Worm (Caenorhabditis elegans) whole organism, L4 larva: ENCODE measurements around the gene C54D10.4.

Source experiments
- F26F4.8 ChIP-seq: fragments of 200-800 bp; sonication (Bioruptor generic); conservative IDR thresholded peaks from 2 replicates; pipeline ENCODE4 v1.3.6; 2022; ENCODE audit warnings: missing genetic modification characterization, missing compliant biosample characterization
- R02D3.7 ChIP-seq: fragments of 150-350 bp; sonication (generic microtip); optimal IDR thresholded peaks from 3 replicates; lab custom pipeline; 2014; ENCODE audit warnings: missing biosample characterization, missing genetic modification characterization
- T20F7.1 ChIP-seq: fragments of 200-800 bp; sonication (Bioruptor generic); optimal IDR thresholded peaks from 2 replicates; lab custom pipeline; 2018; ENCODE audit warnings: mild to moderate bottlenecking, missing genetic modification characterization, missing compliant biosample characterization
- Y48G9A.11 ChIP-seq: fragments of 200-800 bp; sonication (Bioruptor generic); IDR thresholded peaks from 2 replicates; pipeline ENCODE4 v1.3.6; 2022; ENCODE audit warnings: missing genetic modification reagents, missing genetic modification characterization, missing compliant biosample characterization
- aha-1 ChIP-seq: fragments of 150-350 bp; peaks from one replicate; lab custom pipeline; 2014; ENCODE audit warnings: missing biosample characterization, missing genetic modification characterization
- arid-1 ChIP-seq: fragments of 200-800 bp; sonication (Bioruptor generic); conservative IDR thresholded peaks from 2 replicates; pipeline ENCODE4 v1.3.6; 2022; ENCODE audit warnings: missing genetic modification reagents, missing genetic modification characterization, missing compliant biosample characterization
- attf-4 ChIP-seq: sonication (generic microtip); optimal IDR thresholded peaks from 3 replicates; lab custom pipeline; 2017; ENCODE audit warnings: missing biosample characterization, missing genetic modification characterization
- ceh-44 ChIP-seq: fragments of 200-800 bp; sonication (Bioruptor generic); IDR thresholded peaks from 2 replicates; pipeline ENCODE4 v1.3.6; 2022; ENCODE audit warnings: missing genetic modification reagents, missing genetic modification characterization, missing compliant biosample characterization
- ceh-82 ChIP-seq: sonication (generic microtip); optimal IDR thresholded peaks from 2 replicates; lab custom pipeline; 2017; ENCODE audit warnings: missing biosample characterization, missing genetic modification characterization
- ctbp-1 ChIP-seq: fragments of 200-800 bp; sonication (Bioruptor generic); IDR thresholded peaks from 2 replicates; pipeline ENCODE4 v1.3.6; 2022; ENCODE audit warnings: missing genetic modification reagents, missing genetic modification characterization, missing compliant biosample characterization
- daf-8 ChIP-seq: fragments of 200-800 bp; sonication (Bioruptor generic); IDR thresholded peaks from 2 replicates; pipeline ENCODE4 v1.3.6; 2022; ENCODE audit warnings: missing genetic modification characterization, missing compliant biosample characterization
- dmd-8 ChIP-seq: fragments of 200-800 bp; sonication (Bioruptor generic); IDR thresholded peaks from 2 replicates; pipeline ENCODE4 v1.3.6; 2022; ENCODE audit warnings: missing genetic modification characterization, missing compliant biosample characterization
- dmd-9 ChIP-seq: fragments of 200-800 bp; sonication (Bioruptor generic); IDR thresholded peaks from 2 replicates; pipeline ENCODE4 v1.3.6; 2022; ENCODE audit warnings: missing genetic modification reagents, missing genetic modification characterization, missing compliant biosample characterization
- dpl-1 ChIP-seq: fragments of 150-350 bp; optimal IDR thresholded peaks from 2 replicates; lab custom pipeline; 2014; ENCODE audit warnings: missing biosample characterization, missing genetic modification reagents, missing genetic modification characterization
- duxl-1 ChIP-seq: sonication (generic microtip); optimal IDR thresholded peaks from 2 replicates; lab custom pipeline; 2016; ENCODE audit warnings: mild to moderate bottlenecking, missing genetic modification characterization, moderate library complexity, missing compliant biosample characterization; ENCODE audit not compliant: poor library complexity
- egl-43 ChIP-seq: fragments of 200-800 bp; sonication (Bioruptor generic); IDR thresholded peaks from 2 replicates; pipeline ENCODE4 v1.3.6; 2022; ENCODE audit warnings: missing genetic modification reagents, missing genetic modification characterization, missing compliant biosample characterization
- hif-1 ChIP-seq, 2 experiments: sonication (generic microtip); optimal IDR thresholded peaks; 2 replicates each; lab custom pipeline; 2016 to 2017; ENCODE audit warnings: missing compliant biosample characterization in 2 of 2, missing genetic modification characterization in 2 of 2, missing genetic modification reagents in 2 of 2, missing genotype in 2 of 2, mild to moderate bottlenecking in 1 of 2
- jun-1 ChIP-seq: fragments of 150-350 bp; optimal IDR thresholded peaks from 2 replicates; lab custom pipeline; 2014; ENCODE audit warnings: missing biosample characterization, missing genetic modification reagents, missing genetic modification characterization
- lin-13 ChIP-seq: fragments of 150-350 bp; optimal IDR thresholded peaks from 2 replicates; lab custom pipeline; 2014; ENCODE audit warnings: missing biosample characterization, missing genetic modification reagents, missing genetic modification characterization
- lin-39 ChIP-seq: fragments of 150-350 bp; optimal IDR thresholded peaks from 2 replicates; lab custom pipeline; 2014; ENCODE audit warnings: missing biosample characterization, missing genetic modification reagents, missing genetic modification characterization
- mxl-2 ChIP-seq: fragments of 200-800 bp; sonication (Bioruptor generic); conservative IDR thresholded peaks from 2 replicates; pipeline ENCODE4 v1.3.6; 2022; ENCODE audit warnings: missing genetic modification reagents, missing genetic modification characterization, missing compliant biosample characterization
- nhr-102 ChIP-seq: sonication (generic microtip); optimal IDR thresholded peaks from 2 replicates; lab custom pipeline; 2016; ENCODE audit warnings: mild to moderate bottlenecking, missing genetic modification characterization, moderate library complexity, missing compliant biosample characterization
- nhr-237 ChIP-seq: sonication (generic microtip); optimal IDR thresholded peaks from 2 replicates; lab custom pipeline; 2017; ENCODE audit warnings: missing biosample characterization, missing genetic modification characterization
- nhr-25 ChIP-seq: sonication (generic microtip); optimal IDR thresholded peaks from 2 replicates; lab custom pipeline; 2017; ENCODE audit warnings: missing genetic modification characterization, mild to moderate bottlenecking, missing compliant biosample characterization, antibody characterized with exemption, moderate library complexity, borderline replicate concordance; ENCODE audit not compliant: insufficient read depth
- nhr-42 ChIP-seq: fragments of 200-800 bp; sonication (Bioruptor generic); IDR thresholded peaks from 2 replicates; pipeline ENCODE4 v1.3.6; 2022; ENCODE audit warnings: missing genetic modification characterization, missing compliant biosample characterization
- nhr-6 ChIP-seq: fragments of 150-350 bp; optimal IDR thresholded peaks from 2 replicates; lab custom pipeline; 2014; ENCODE audit warnings: missing biosample characterization, missing genetic modification characterization
- pha-4 ChIP-seq, 2 experiments: fragments of 150-350 bp in 1 of 2; fragments of 200-800 bp in 1 of 2; sonication (Bioruptor generic) in 1 of 2; IDR thresholded peaks in 1 of 2; optimal IDR thresholded peaks in 1 of 2; 2 replicates each; pipeline versions ENCODE4 v1.3.6 to Lab custom; 2014 to 2022; ENCODE audit warnings: missing genetic modification characterization in 2 of 2, missing genetic modification reagents in 2 of 2, missing biosample characterization in 1 of 2, missing compliant biosample characterization in 1 of 2
- rbr-2 ChIP-seq: sonication (generic microtip); optimal IDR thresholded peaks from 2 replicates; lab custom pipeline; 2016; ENCODE audit warnings: missing genotype, missing genetic modification characterization, missing compliant biosample characterization
- saeg-2 ChIP-seq: fragments of 200-800 bp; sonication (Bioruptor generic); IDR thresholded peaks from 2 replicates; pipeline ENCODE4 v1.3.6; 2022; ENCODE audit warnings: missing genetic modification reagents, missing genetic modification characterization, missing compliant biosample characterization
- set-16 ChIP-seq: fragments of 200-800 bp; sonication (Bioruptor generic); IDR thresholded peaks from 2 replicates; pipeline ENCODE4 v1.3.6; 2022; ENCODE audit warnings: missing genetic modification reagents, missing genetic modification characterization, missing compliant biosample characterization
- tra-1 ChIP-seq: fragments of 200-800 bp; sonication (Bioruptor generic); IDR thresholded peaks from 2 replicates; pipeline ENCODE4 v1.3.6; 2022; ENCODE audit warnings: missing genetic modification reagents, missing genetic modification characterization, missing compliant biosample characterization
- unc-130 ChIP-seq: sonication (generic microtip); optimal IDR thresholded peaks from 2 replicates; lab custom pipeline; 2016; ENCODE audit warnings: missing genetic modification reagents, missing genetic modification characterization, missing compliant biosample characterization
- zfp-3 ChIP-seq: fragments of 200-800 bp; sonication (Bioruptor generic); conservative IDR thresholded peaks from 2 replicates; pipeline ENCODE4 v1.3.6; 2022; ENCODE audit warnings: missing genetic modification reagents, missing genetic modification characterization, missing compliant biosample characterization
- zip-2 ChIP-seq: fragments of 150-350 bp; optimal IDR thresholded peaks from 2 replicates; lab custom pipeline; 2014; ENCODE audit warnings: missing biosample characterization, missing genetic modification characterization

C54D10.4 gene

ce11 chrV:12460583-12460982 lies 39.8 kb upstream of the C54D10.4 start (continued):
- no peak for TF ChIP-seq pha-4 (GFP tag; IDR thresholded peaks at IDR 0.05; lab: Robert Waterston, UW)
- TF ChIP-seq pha-4 (tag; optimal IDR thresholded peaks at IDR 0.05; lab: Kevin White, UChicago), result no peak
- no peak for TF ChIP-seq zfp-3 (GFP tag; lab: Robert Waterston, UW)
- TF ChIP-seq lin-13 (GFP tag; lab: Kevin White, UChicago), result no peak
- no peak for TF ChIP-seq jun-1 (tag; lab: Kevin White, UChicago)
- no peak for TF ChIP-seq ceh-82 (tag; lab: Kevin White, UChicago)
- TF ChIP-seq daf-8 (GFP tag; lab: Robert Waterston, UW), result no peak
- TF ChIP-seq, all 104 proteins: peak for 7

ce11 chrV:12455695-12456094 lies 35.0 kb upstream of the C54D10.4 start:
- TF ChIP-seq nhr-237 (tag; lab: Kevin White, UChicago) (no peak), attf-4 (tag; lab: Kevin White, UChicago) (no peak), set-16 (GFP tag; lab: Robert Waterston, UW) (peak; percentile 93), duxl-1 (no peak), jun-1 (tag; lab: Kevin White, UChicago) (no peak), dmd-8 (GFP tag; lab: Robert Waterston, UW) (0 out of 2 replicates have a peak, but pooled peaks have one; percentile 38), ceh-82 (tag; lab: Kevin White, UChicago) (no peak), ctbp-1 (GFP tag; lab: Robert Waterston, UW) (0 out of 2 replicates have a peak, but pooled peaks have one; percentile 14), unc-130 (no peak), egl-43 (GFP tag; lab: Robert Waterston, UW) (peak; percentile 42; the same call in 1 of the 2 replicates), tra-1 (GFP tag; lab: Robert Waterston, UW) (no peak), aha-1 (tag; lab: Kevin White, UChicago) (peak; percentile 27), zfp-3 (GFP tag; lab: Robert Waterston, UW) (no peak), lin-39 (tag; lab: Kevin White, UChicago) (no peak), nhr-102 (tag; lab: Kevin White, UChicago) (no peak), nhr-42 (GFP tag; lab: Robert Waterston, UW) (no peak), zip-2 (tag; lab: Kevin White, UChicago) (no peak), ceh-44 (GFP tag; lab: Robert Waterston, UW) (no peak), nhr-25 (tag; lab: Kevin White, UChicago) (no peak), Y48G9A.11 (GFP tag; lab: Robert Waterston, UW) (no peak), arid-1 (GFP tag; lab: Robert Waterston, UW) (no peak)

ce11 chrV:12450441-12450840 lies 29.7 kb upstream of the C54D10.4 start, which contains the start of gene F28C1.1:
Gene F28C1.1, plus strand, starts transcription at chrV:12450805.
- TF ChIP-seq hif-1 (tag; optimal IDR thresholded peaks at IDR 0.05; lab: Kevin White, UChicago), result no peak
- peak; percentile 16 for TF ChIP-seq R02D3.7 (tag; lab: Kevin White, UChicago)
- TF ChIP-seq nhr-6 (tag; lab: Kevin White, UChicago), result peak; percentile 55
- peak; percentile 92 for TF ChIP-seq Y48G9A.11 (GFP tag; lab: Robert Waterston, UW)
- TF ChIP-seq dpl-1 (GFP tag; lab: Kevin White, UChicago), result peak; percentile 84
- peak; percentile 93 for TF ChIP-seq T20F7.1 (GFP tag; lab: Kevin White, UChicago)
- TF ChIP-seq, all 104 proteins: peak for 5

ce11 chrV:12449902-12450301 lies 29.2 kb upstream of the C54D10.4 start, which contains the start of gene C54D10.10:
Gene C54D10.10, minus strand, starts transcription at chrV:12450002.
- TF ChIP-seq F26F4.8 (no peak), dmd-9 (no peak), mxl-2 (no peak), rbr-2 (no peak), saeg-2 (GFP tag; lab: Robert Waterston, UW) (no peak), hif-1 (tag; optimal IDR thresholded peaks at IDR 0.05; lab: Kevin White, UChicago) (no peak)
